Fruit fly (Drosophila melanogaster) whole organism, embryonic: ENCODE data around the gene CG17707.
A peak's percentile ranks its signal among the peaks of the same experiment; 100 is the strongest.

Source experiments
- Asciz ChIP-seq: fragments of 200-800 bp; sonication (Bioruptor generic); optimal IDR thresholded peaks from 2 replicates; lab custom pipeline; 2017; ENCODE audit warnings: missing biosample characterization, mild to moderate bottlenecking, missing genetic modification characterization, missing genetic modification reagents
- B-H2 ChIP-seq: fragments of 200-800 bp; sonication (Bioruptor generic); optimal IDR thresholded peaks from 2 replicates; lab custom pipeline; 2018; ENCODE audit warnings: missing biosample characterization, mild to moderate bottlenecking, missing genetic modification characterization
- Bdp1 ChIP-seq: fragments of 200-800 bp; sonication (Bioruptor generic); optimal IDR thresholded peaks from 3 replicates; lab custom pipeline; 2016; ENCODE audit warnings: missing biosample characterization, missing genetic modification characterization
- Blimp-1 ChIP-seq: fragments of 200-800 bp; sonication (Bioruptor generic); optimal IDR thresholded peaks from 3 replicates; lab custom pipeline; 2018; ENCODE audit warnings: missing biosample characterization, missing genetic modification characterization, mild to moderate bottlenecking, moderate library complexity, missing genetic modification reagents
- CG1024 ChIP-seq: fragments of 200-800 bp; sonication (Bioruptor generic); IDR thresholded peaks from 2 replicates; pipeline ENCODE4 v1.3.6; 2022; ENCODE audit warnings: missing biosample characterization, missing genetic modification characterization
- CG10543 ChIP-seq: fragments of 200-800 bp; sonication (Bioruptor generic); optimal IDR thresholded peaks from 3 replicates; lab custom pipeline; 2017; ENCODE audit warnings: missing biosample characterization, mild to moderate bottlenecking, missing genetic modification characterization, moderate library complexity
- CG11085 ChIP-seq: fragments of 200-800 bp; sonication (Bioruptor generic); IDR thresholded peaks from 2 replicates; pipeline ENCODE4 v1.3.6; 2022; ENCODE audit warnings: missing biosample characterization, missing genetic modification characterization
- CG11456 ChIP-seq: fragments of 200-800 bp; sonication (Bioruptor generic); IDR thresholded peaks from 3 replicates; pipeline ENCODE4 v1.3.6; 2022; ENCODE audit warnings: missing biosample characterization, missing genetic modification characterization
- CG11723 ChIP-seq: fragments of 200-800 bp; sonication (Bioruptor generic); optimal IDR thresholded peaks from 2 replicates; lab custom pipeline; 2017; ENCODE audit warnings: missing biosample characterization, mild to moderate bottlenecking, missing genetic modification characterization
- CG13123 ChIP-seq: fragments of 200-800 bp; sonication (Bioruptor generic); optimal IDR thresholded peaks from 2 replicates; lab custom pipeline; 2016; ENCODE audit warnings: missing biosample characterization, missing genetic modification characterization
- CG13287 ChIP-seq: fragments of 200-800 bp; sonication (Bioruptor generic); IDR thresholded peaks from 2 replicates; pipeline ENCODE4 v1.3.6; 2022; ENCODE audit warnings: missing biosample characterization, missing genetic modification characterization; ENCODE audit not compliant: partially characterized antibody
- CG13624 ChIP-seq: fragments of 200-800 bp; sonication (Bioruptor generic); optimal IDR thresholded peaks from 2 replicates; lab custom pipeline; 2016; ENCODE audit warnings: missing biosample characterization, missing genetic modification characterization
- CG14667 ChIP-seq: fragments of 200-800 bp; sonication (Bioruptor generic); IDR thresholded peaks from 2 replicates; pipeline ENCODE4 v1.3.6; 2022; ENCODE audit warnings: missing biosample characterization, missing genetic modification characterization
- CG2199 ChIP-seq: fragments of 200-800 bp; sonication (Bioruptor generic); IDR thresholded peaks from 3 replicates; pipeline ENCODE4 v1.3.6; 2022; ENCODE audit warnings: missing biosample characterization, missing genetic modification characterization
- CG32767 ChIP-seq: fragments of 200-800 bp; sonication (Bioruptor generic); IDR thresholded peaks from 2 replicates; pipeline ENCODE4 v1.3.6; 2022; ENCODE audit warnings: missing biosample characterization, missing genetic modification characterization
- CG3838 ChIP-seq: fragments of 200-800 bp; sonication (Bioruptor generic); optimal IDR thresholded peaks from 3 replicates; lab custom pipeline; 2016; ENCODE audit warnings: missing biosample characterization, missing genetic modification characterization
- CG6654 ChIP-seq: fragments of 200-800 bp; sonication (Bioruptor generic); optimal IDR thresholded peaks from 2 replicates; lab custom pipeline; 2017; ENCODE audit warnings: missing biosample characterization, mild to moderate bottlenecking, missing genetic modification characterization
- CG7357 ChIP-seq: fragments of 200-800 bp; sonication (Bioruptor generic); IDR thresholded peaks from 3 replicates; pipeline ENCODE4 v1.3.6; 2022; ENCODE audit warnings: missing biosample characterization, missing genetic modification characterization
- CG8359 ChIP-seq: fragments of 200-800 bp; sonication (Bioruptor generic); optimal IDR thresholded peaks from 2 replicates; lab custom pipeline; 2017; ENCODE audit warnings: missing biosample characterization, mild to moderate bottlenecking, missing genetic modification characterization, borderline replicate concordance
- Camta ChIP-seq: fragments of 200-800 bp; sonication (Bioruptor generic); optimal IDR thresholded peaks from 2 replicates; lab custom pipeline; 2016; ENCODE audit warnings: missing biosample characterization, missing genetic modification characterization
- Dp ChIP-seq: fragments of 200-800 bp; sonication (Bioruptor generic); optimal IDR thresholded peaks from 2 replicates; lab custom pipeline; 2018; ENCODE audit warnings: missing biosample characterization, mild to moderate bottlenecking, missing genetic modification characterization, moderate library complexity
- Drgx ChIP-seq: fragments of 200-800 bp; sonication (Bioruptor generic); IDR thresholded peaks from 2 replicates; pipeline ENCODE4 v1.3.6; 2022; ENCODE audit warnings: missing biosample characterization, missing genetic modification characterization
- Hr78 ChIP-seq, 2 experiments: fragments of 200-800 bp in 1 of 2; fragments of >200 bp in 1 of 2; sonication (Bioruptor generic) in 1 of 2; optimal IDR thresholded peaks; 2 replicates each; lab custom pipeline; 2017 to 2019; ENCODE audit warnings: missing biosample characterization in 2 of 2, missing genetic modification characterization in 2 of 2, mild to moderate bottlenecking in 1 of 2, moderate library complexity in 1 of 2
- Kr ChIP-seq: fragments of 200-800 bp; sonication (Bioruptor generic); optimal IDR thresholded peaks from 2 replicates; lab custom pipeline; 2017; ENCODE audit warnings: missing biosample characterization, mild to moderate bottlenecking, missing genetic modification characterization
- NC2β ChIP-seq: fragments of 200-800 bp; sonication (Bioruptor generic); optimal IDR thresholded peaks from 2 replicates; lab custom pipeline; 2016; ENCODE audit warnings: missing biosample characterization, missing genetic modification characterization
- NFAT ChIP-seq: fragments of 200-800 bp; sonication (Bioruptor generic); IDR thresholded peaks from 2 replicates; pipeline ENCODE4 v1.3.6; 2022; ENCODE audit warnings: missing biosample characterization, missing genetic modification characterization
- Nf-YC ChIP-seq: fragments of 200-800 bp; optimal IDR thresholded peaks from 3 replicates; lab custom pipeline; 2019; ENCODE audit warnings: missing biosample characterization, mild to moderate bottlenecking, missing genetic modification characterization, moderate library complexity
- Optix ChIP-seq: fragments of 200-800 bp; sonication (Bioruptor generic); IDR thresholded peaks from 3 replicates; pipeline ENCODE4 v1.3.6; 2022; ENCODE audit warnings: missing biosample characterization, missing genetic modification characterization
- ac ChIP-seq: fragments of 200-800 bp; sonication (Bioruptor generic); optimal IDR thresholded peaks from 3 replicates; lab custom pipeline; 2017; ENCODE audit warnings: missing biosample characterization, mild to moderate bottlenecking, missing genetic modification characterization
- ara ChIP-seq: fragments of 200-800 bp; sonication (Bioruptor generic); IDR thresholded peaks from 2 replicates; pipeline ENCODE4 v1.3.6; 2022; ENCODE audit warnings: missing biosample characterization, missing genetic modification characterization
- bbx ChIP-seq: fragments of 200-800 bp; sonication (Bioruptor generic); IDR thresholded peaks from 2 replicates; pipeline ENCODE4 v1.3.6; 2022; ENCODE audit warnings: missing biosample characterization, missing genetic modification characterization; ENCODE audit not compliant: partially characterized antibody
- btn ChIP-seq: fragments of 200-800 bp; sonication (Bioruptor generic); optimal IDR thresholded peaks from 2 replicates; lab custom pipeline; 2016; ENCODE audit warnings: missing biosample characterization, missing genetic modification characterization
- cato ChIP-seq: fragments of 200-800 bp; sonication (Bioruptor generic); optimal IDR thresholded peaks from 2 replicates; lab custom pipeline; 2016; ENCODE audit warnings: missing biosample characterization, missing genetic modification characterization, borderline replicate concordance
- corto ChIP-seq: fragments of 200-800 bp; sonication (Bioruptor generic); optimal IDR thresholded peaks from 2 replicates; lab custom pipeline; 2016; ENCODE audit warnings: missing biosample characterization, mild to moderate bottlenecking, missing genetic modification characterization, moderate library complexity
- eyg ChIP-seq: fragments of 200-800 bp; sonication (Bioruptor generic); optimal IDR thresholded peaks from 3 replicates; lab custom pipeline; 2016; ENCODE audit warnings: missing biosample characterization, missing genetic modification characterization
- fd64A ChIP-seq: fragments of 200-800 bp; sonication (Bioruptor generic); optimal IDR thresholded peaks from 3 replicates; lab custom pipeline; 2018; ENCODE audit warnings: missing biosample characterization, mild to moderate bottlenecking, missing genetic modification characterization
- gcm2 ChIP-seq: fragments of 200-800 bp; sonication (Bioruptor generic); optimal IDR thresholded peaks from 2 replicates; lab custom pipeline; 2016; ENCODE audit warnings: missing biosample characterization, missing genetic modification characterization
- gsb ChIP-seq: fragments of 200-800 bp; sonication (Bioruptor generic); IDR thresholded peaks from 2 replicates; pipeline ENCODE4 v1.3.6; 2022; ENCODE audit warnings: missing biosample characterization, missing genetic modification characterization
- lmd ChIP-seq: fragments of 200-800 bp; sonication (Bioruptor generic); IDR thresholded peaks from 2 replicates; pipeline ENCODE4 v1.3.6; 2022; ENCODE audit warnings: missing biosample characterization, missing genetic modification characterization
- mirr ChIP-seq: fragments of 200-800 bp; sonication (Bioruptor generic); optimal IDR thresholded peaks from 3 replicates; lab custom pipeline; 2018; ENCODE audit warnings: missing biosample characterization, mild to moderate bottlenecking, missing genetic modification characterization
- nerfin-2 ChIP-seq: fragments of 200-800 bp; sonication (Bioruptor generic); IDR thresholded peaks from 2 replicates; pipeline ENCODE4 v1.3.6; 2022; ENCODE audit warnings: missing biosample characterization, missing genetic modification characterization; ENCODE audit not compliant: partially characterized antibody
- pros ChIP-seq: fragments of 200-800 bp; sonication (Bioruptor generic); optimal IDR thresholded peaks from 3 replicates; lab custom pipeline; 2019; ENCODE audit warnings: missing biosample characterization, mild to moderate bottlenecking, missing genetic modification characterization, moderate library complexity
- run ChIP-seq: fragments of 200-800 bp; sonication (Bioruptor generic); optimal IDR thresholded peaks from 3 replicates; lab custom pipeline; 2018; ENCODE audit warnings: missing biosample characterization, mild to moderate bottlenecking, missing genetic modification characterization
- scrt ChIP-seq: fragments of 200-800 bp; sonication (Bioruptor generic); optimal IDR thresholded peaks from 2 replicates; lab custom pipeline; 2018; ENCODE audit warnings: missing biosample characterization, mild to moderate bottlenecking, missing genetic modification characterization, moderate library complexity
- sens ChIP-seq: fragments of 200-800 bp; sonication (Bioruptor generic); peaks from one replicate; lab custom pipeline; 2016; ENCODE audit warnings: missing biosample characterization, missing genetic modification characterization
- tll ChIP-seq, 2 experiments: fragments of 200-800 bp in 1 of 2; fragments of >200 bp in 1 of 2; sonication (Bioruptor generic) in 1 of 2; optimal IDR thresholded peaks; 2 replicates each; lab custom pipeline; 2017 to 2019; ENCODE audit warnings: missing biosample characterization in 2 of 2, missing genetic modification characterization in 2 of 2, mild to moderate bottlenecking in 1 of 2, moderate library complexity in 1 of 2
- yki ChIP-seq: fragments of >200 bp; optimal IDR thresholded peaks from 3 replicates; lab custom pipeline; 2018
- zfh2 ChIP-seq: fragments of 200-800 bp; sonication (Bioruptor generic); optimal IDR thresholded peaks from 2 replicates; lab custom pipeline; 2016; ENCODE audit warnings: missing biosample characterization, missing genetic modification characterization

CG17707 gene

dm6 chrX:148326-148725 is at the start of gene CG17707:
CG17707 (minus strand) TSS chrX:148426.
- TF ChIP-seq Kr (no peak), CG11723 (GFP tag; lab: Kevin White, UChicago) (no peak), corto (no peak), Bdp1 (GFP tag; lab: Kevin White, UChicago) (no peak), Drgx (0 out of 2 replicates have a peak, but pooled peaks have one; percentile 9), zfh2 (GFP tag; lab: Kevin White, UChicago) (no peak), Optix (GFP tag; lab: Robert Waterston, UW) (no peak), Nf-YC (tag; lab: Kevin White, UChicago) (no peak)

DNA sequence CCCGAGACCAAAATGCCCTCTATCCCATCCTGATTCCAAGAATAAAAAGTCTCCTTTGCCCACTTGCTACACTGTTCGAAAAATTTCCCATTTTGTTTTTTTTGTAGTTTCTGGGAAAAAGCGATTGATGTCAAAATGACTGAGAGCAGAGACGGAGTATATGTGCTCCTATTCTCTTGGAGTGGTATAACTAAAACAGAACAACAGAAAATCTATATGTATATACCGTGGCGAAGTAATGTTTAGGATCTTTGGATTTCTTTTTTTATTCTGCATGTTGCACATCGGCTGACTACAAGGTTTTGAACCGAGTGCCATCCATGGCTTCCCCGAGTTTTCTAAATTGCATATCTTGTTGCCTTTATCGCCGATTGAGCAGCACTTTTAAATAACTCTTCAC is 42.8 kb upstream of the CG17707 start:
- TF ChIP-seq scrt (GFP tag; lab: Kevin White, UChicago) (no peak), eyg (GFP tag; lab: Kevin White, UChicago) (no peak), CG11085 (GFP tag; lab: Robert Waterston, UW) (no peak)

dm6 chrX:180462-180861 is 32.2 kb upstream of the CG17707 start:
- no peak for TF ChIP-seq ara (GFP tag; lab: Robert Waterston, UW)
- no peak for TF ChIP-seq lmd
- TF ChIP-seq fd64A: no peak
- TF ChIP-seq corto: no peak
- no peak for TF ChIP-seq CG13123
- no peak for TF ChIP-seq CG11456
- TF ChIP-seq yki: no peak
- no peak for TF ChIP-seq gsb (GFP tag; lab: Robert Waterston, UW)
- no peak for TF ChIP-seq CG7357 (GFP tag; lab: Robert Waterston, UW)
- TF ChIP-seq sens (GFP tag; lab: Kevin White, UChicago): peak; percentile 25
- TF ChIP-seq nerfin-2: no peak
- TF ChIP-seq CG2199 (GFP tag; lab: Robert Waterston, UW): peak; percentile 82
- no peak for TF ChIP-seq CG13287 (GFP tag; lab: Robert Waterston, UW)
- TF ChIP-seq Blimp-1: peak; percentile 48

- no peak for TF ChIP-seq NFAT (GFP tag; lab: Robert Waterston, UW)
- TF ChIP-seq Asciz (GFP tag; lab: Kevin White, UChicago): peak; percentile 13
- TF ChIP-seq CG32767 (GFP tag; lab: Robert Waterston, UW): no peak
- TF ChIP-seq Camta (GFP tag; lab: Kevin White, UChicago): peak; percentile 32
- TF ChIP-seq CG6654 (GFP tag; lab: Kevin White, UChicago): peak; percentile 11
- no peak for TF ChIP-seq CG10543
- no peak for TF ChIP-seq gcm2 (GFP tag; lab: Kevin White, UChicago)
- TF ChIP-seq B-H2 (GFP tag; lab: Kevin White, UChicago): no peak
- no peak for TF ChIP-seq CG14667 (GFP tag; lab: Robert Waterston, UW)
- no peak for TF ChIP-seq cato (GFP tag; lab: Kevin White, UChicago)
- TF ChIP-seq CG1024 (GFP tag; lab: Robert Waterston, UW): no peak
- TF ChIP-seq CG8359 (GFP tag; lab: Kevin White, UChicago): peak; percentile 56
- peak in 1 of 2 experiments; percentile 61 for TF ChIP-seq Hr78 (GFP tag; optimal IDR thresholded peaks at IDR 0.05; lab: Kevin White, UChicago)
- TF ChIP-seq pros (GFP tag; lab: Kevin White, UChicago): peak; percentile 82
- TF ChIP-seq CG13624 (GFP tag; lab: Kevin White, UChicago): no peak
- no peak for TF ChIP-seq ac (GFP tag; lab: Kevin White, UChicago)
- TF ChIP-seq CG3838 (GFP tag; lab: Kevin White, UChicago): no peak
- TF ChIP-seq run (tag; lab: Kevin White, UChicago): no peak
- TF ChIP-seq mirr: no peak
- TF ChIP-seq tll (GFP tag; optimal IDR thresholded peaks at IDR 0.05; lab: Kevin White, UChicago): no peak
- TF ChIP-seq btn (GFP tag; lab: Kevin White, UChicago): no peak
- no peak for TF ChIP-seq Dp (GFP tag; lab: Kevin White, UChicago)
- peak; percentile 76 for TF ChIP-seq NC2β
- TF ChIP-seq bbx (GFP tag; lab: Robert Waterston, UW): no peak
Observed at dm6 chrX:175542-176197, 27.4 kb upstream of the CG17707 start.
